Fruit fly (Drosophila melanogaster) whole organism, embryonic: ENCODE measurements around the gene Ctl1.

Source experiments
- Atf6 ChIP-seq: fragments of 200-800 bp; sonication (Bioruptor generic); IDR thresholded peaks from 2 replicates; pipeline ENCODE4 v1.3.6; 2022; ENCODE audit warnings: missing biosample characterization, missing genetic modification characterization
- Bgb ChIP-seq: fragments of 200-800 bp; sonication (Bioruptor generic); IDR thresholded peaks from 2 replicates; pipeline ENCODE4 v1.3.6; 2022; ENCODE audit warnings: missing biosample characterization, missing genetic modification characterization; ENCODE audit not compliant: partially characterized antibody
- Blimp-1 ChIP-seq: fragments of 200-800 bp; sonication (Bioruptor generic); optimal IDR thresholded peaks from 3 replicates; lab custom pipeline; 2018; ENCODE audit warnings: missing biosample characterization, missing genetic modification characterization, mild to moderate bottlenecking, moderate library complexity, missing genetic modification reagents
- CG10462 ChIP-seq: fragments of 200-800 bp; sonication (Bioruptor generic); optimal IDR thresholded peaks from 2 replicates; lab custom pipeline; 2016; ENCODE audit warnings: missing biosample characterization, missing genetic modification characterization
- CG11504 ChIP-seq: fragments of 200-800 bp; sonication (Bioruptor generic); optimal IDR thresholded peaks from 3 replicates; lab custom pipeline; 2019; ENCODE audit warnings: missing biosample characterization, mild to moderate bottlenecking, missing genetic modification characterization, moderate library complexity
- CG11560 ChIP-seq: fragments of 200-800 bp; sonication (Bioruptor generic); IDR thresholded peaks from 3 replicates; pipeline ENCODE4 v1.3.6; 2022; ENCODE audit warnings: missing biosample characterization, missing genetic modification characterization
- CG12299 ChIP-seq: fragments of 200-800 bp; sonication (Bioruptor generic); optimal IDR thresholded peaks from 2 replicates; lab custom pipeline; 2018; ENCODE audit warnings: missing biosample characterization, mild to moderate bottlenecking, missing genetic modification characterization
- CG1529 ChIP-seq: fragments of 200-800 bp; sonication (Bioruptor generic); optimal IDR thresholded peaks from 3 replicates; lab custom pipeline; 2018; ENCODE audit warnings: missing biosample characterization, missing genetic modification characterization
- CG2199 ChIP-seq: fragments of 200-800 bp; sonication (Bioruptor generic); IDR thresholded peaks from 3 replicates; pipeline ENCODE4 v1.3.6; 2022; ENCODE audit warnings: missing biosample characterization, missing genetic modification characterization
- CG3163 ChIP-seq: fragments of 200-800 bp; sonication (Bioruptor generic); optimal IDR thresholded peaks from 3 replicates; lab custom pipeline; 2016; ENCODE audit warnings: missing biosample characterization, missing genetic modification characterization
- CG32532 ChIP-seq: fragments of 200-800 bp; sonication (Bioruptor generic); IDR thresholded peaks from 2 replicates; pipeline ENCODE4 v1.3.6; 2022; ENCODE audit warnings: missing biosample characterization, missing genetic modification characterization
- CG4360 ChIP-seq: fragments of 200-800 bp; sonication (Bioruptor generic); IDR thresholded peaks from 2 replicates; pipeline ENCODE4 v1.3.6; 2022; ENCODE audit warnings: missing biosample characterization, missing genetic modification characterization
- CG4730 ChIP-seq: fragments of 200-800 bp; sonication (Bioruptor generic); IDR thresholded peaks from 2 replicates; pipeline ENCODE4 v1.3.6; 2022; ENCODE audit warnings: missing biosample characterization, missing genetic modification characterization
- CG4820 ChIP-seq: fragments of 200-800 bp; sonication (Bioruptor generic); optimal IDR thresholded peaks from 3 replicates; lab custom pipeline; 2016; ENCODE audit warnings: missing biosample characterization, missing genetic modification characterization
- CG6272 ChIP-seq: fragments of 200-800 bp; sonication (Bioruptor generic); IDR thresholded peaks from 2 replicates; pipeline ENCODE4 v1.3.6; 2022; ENCODE audit warnings: missing biosample characterization, missing genetic modification characterization
- CG8944 ChIP-seq: fragments of 200-800 bp; sonication (Bioruptor generic); optimal IDR thresholded peaks from 3 replicates; lab custom pipeline; 2016; ENCODE audit warnings: missing biosample characterization, missing genetic modification characterization
- CG9932 ChIP-seq: fragments of 200-800 bp; sonication (Bioruptor generic); IDR thresholded peaks from 2 replicates; pipeline ENCODE4 v1.3.6; 2022; ENCODE audit warnings: missing biosample characterization, missing genetic modification characterization
- CHES-1-like ChIP-seq: fragments of 200-800 bp; sonication (Bioruptor generic); optimal IDR thresholded peaks from 2 replicates; lab custom pipeline; 2016; ENCODE audit warnings: missing biosample characterization, missing genetic modification characterization
- CTCF ChIP-seq: fragments of 200-800 bp; sonication (Bioruptor generic); optimal IDR thresholded peaks from 2 replicates; lab custom pipeline; 2017; ENCODE audit warnings: missing biosample characterization, mild to moderate bottlenecking, missing genetic modification characterization, moderate library complexity
- CkIIα-i1 ChIP-seq: fragments of 200-800 bp; sonication (Bioruptor generic); IDR thresholded peaks from 2 replicates; pipeline ENCODE4 v1.3.6; 2022; ENCODE audit warnings: missing biosample characterization, missing genetic modification characterization
- Dll ChIP-seq: fragments of 200-800 bp; sonication (Bioruptor generic); IDR thresholded peaks from 4 replicates; pipeline ENCODE4 v1.3.6; 2022; ENCODE audit warnings: missing biosample characterization, missing genetic modification characterization; ENCODE audit not compliant: partially characterized antibody
- Ets65A ChIP-seq: fragments of 200-800 bp; sonication (Bioruptor generic); peaks from one replicate; lab custom pipeline; 2016; ENCODE audit warnings: missing biosample characterization, missing genetic modification characterization
- HmgD ChIP-seq: fragments of 200-800 bp; sonication (Bioruptor generic); optimal IDR thresholded peaks from 3 replicates; lab custom pipeline; 2016; ENCODE audit warnings: missing biosample characterization, missing genetic modification characterization
- Hr39 ChIP-seq: fragments of >200 bp; optimal IDR thresholded peaks from 2 replicates; lab custom pipeline; 2017
- NC2α ChIP-seq: fragments of 200-800 bp; sonication (Bioruptor generic); optimal IDR thresholded peaks from 2 replicates; lab custom pipeline; 2016; ENCODE audit warnings: missing biosample characterization, missing genetic modification characterization
- Opbp ChIP-seq: fragments of 200-800 bp; sonication (Bioruptor generic); IDR thresholded peaks from 3 replicates; pipeline ENCODE4 v1.3.6; 2022; ENCODE audit warnings: missing biosample characterization, missing genetic modification characterization; ENCODE audit not compliant: partially characterized antibody
- Rx ChIP-seq: fragments of 200-800 bp; sonication (Bioruptor generic); IDR thresholded peaks from 2 replicates; pipeline ENCODE4 v1.3.6; 2022; ENCODE audit warnings: missing biosample characterization, missing genetic modification characterization
- Sry-δ ChIP-seq: fragments of 200-800 bp; sonication (Bioruptor generic); optimal IDR thresholded peaks from 2 replicates; lab custom pipeline; 2016; ENCODE audit warnings: missing biosample characterization, missing genetic modification characterization
- bbx ChIP-seq: fragments of 200-800 bp; sonication (Bioruptor generic); IDR thresholded peaks from 2 replicates; pipeline ENCODE4 v1.3.6; 2022; ENCODE audit warnings: missing biosample characterization, missing genetic modification characterization; ENCODE audit not compliant: partially characterized antibody
- br ChIP-seq: fragments of >200 bp; optimal IDR thresholded peaks from 2 replicates; lab custom pipeline; 2017
- cad ChIP-seq: fragments of >200 bp; optimal IDR thresholded peaks from 2 replicates; lab custom pipeline; 2017; ENCODE audit warnings: missing biosample characterization, missing genetic modification characterization
- dm ChIP-seq: fragments of 200-800 bp; sonication (Bioruptor generic); optimal IDR thresholded peaks from 3 replicates; lab custom pipeline; 2016; ENCODE audit warnings: missing biosample characterization, missing genetic modification characterization
- exex ChIP-seq: fragments of 200-800 bp; sonication (Bioruptor generic); optimal IDR thresholded peaks from 4 replicates; lab custom pipeline; 2018; ENCODE audit warnings: missing biosample characterization, mild to moderate bottlenecking, missing genetic modification characterization, moderate library complexity
- eyg ChIP-seq: fragments of 200-800 bp; sonication (Bioruptor generic); optimal IDR thresholded peaks from 3 replicates; lab custom pipeline; 2016; ENCODE audit warnings: missing biosample characterization, missing genetic modification characterization
- grn ChIP-seq: fragments of 200-800 bp; sonication (Bioruptor generic); optimal IDR thresholded peaks from 3 replicates; lab custom pipeline; 2017; ENCODE audit warnings: missing biosample characterization, missing genetic modification characterization
- kni ChIP-seq: fragments of 200-800 bp; sonication (Bioruptor generic); optimal IDR thresholded peaks from 3 replicates; lab custom pipeline; 2017; ENCODE audit warnings: mild to moderate bottlenecking, missing biosample characterization, missing genetic modification reagents, missing genetic modification characterization
- lbe ChIP-seq: fragments of 200-800 bp; sonication (Bioruptor generic); optimal IDR thresholded peaks from 2 replicates; lab custom pipeline; 2016; ENCODE audit warnings: missing biosample characterization, mild to moderate bottlenecking, missing genetic modification characterization
- oc ChIP-seq: fragments of 200-800 bp; sonication (Bioruptor generic); optimal IDR thresholded peaks from 2 replicates; lab custom pipeline; 2018; ENCODE audit warnings: missing biosample characterization, mild to moderate bottlenecking, missing genetic modification characterization, moderate library complexity
- pb ChIP-seq: fragments of 200-800 bp; sonication (Bioruptor generic); optimal IDR thresholded peaks from 3 replicates; lab custom pipeline; 2016; ENCODE audit warnings: missing biosample characterization, missing genetic modification characterization
- pho ChIP-seq: fragments of 200-800 bp; sonication (Bioruptor generic); optimal IDR thresholded peaks from 2 replicates; lab custom pipeline; 2016; ENCODE audit warnings: missing biosample characterization, missing genetic modification characterization
- pzg ChIP-seq: fragments of 200-800 bp; sonication (Bioruptor generic); optimal IDR thresholded peaks from 3 replicates; lab custom pipeline; 2018; ENCODE audit warnings: missing biosample characterization, mild to moderate bottlenecking, missing genetic modification characterization, moderate library complexity
- scrt ChIP-seq: fragments of 200-800 bp; sonication (Bioruptor generic); optimal IDR thresholded peaks from 2 replicates; lab custom pipeline; 2018; ENCODE audit warnings: missing biosample characterization, mild to moderate bottlenecking, missing genetic modification characterization, moderate library complexity
- sens-2 ChIP-seq: fragments of 200-800 bp; sonication (Bioruptor generic); IDR thresholded peaks from 2 replicates; pipeline ENCODE4 v1.3.6; 2022; ENCODE audit warnings: missing biosample characterization, missing genetic modification characterization
- slou ChIP-seq: fragments of 200-800 bp; sonication (Bioruptor generic); optimal IDR thresholded peaks from 3 replicates; lab custom pipeline; 2016; ENCODE audit warnings: missing biosample characterization, missing genetic modification characterization
- trh ChIP-seq: fragments of 200-800 bp; sonication (Bioruptor generic); optimal IDR thresholded peaks from 2 replicates; lab custom pipeline; 2016; ENCODE audit warnings: missing biosample characterization, missing genetic modification characterization
- tup ChIP-seq: fragments of 200-800 bp; sonication (Bioruptor generic); optimal IDR thresholded peaks from 2 replicates; lab custom pipeline; 2016; ENCODE audit warnings: missing biosample characterization, mild to moderate bottlenecking, missing genetic modification characterization, moderate library complexity
- tx ChIP-seq: fragments of 200-800 bp; sonication (Bioruptor generic); optimal IDR thresholded peaks from 2 replicates; lab custom pipeline; 2016; ENCODE audit warnings: missing biosample characterization, missing genetic modification characterization
- vvl ChIP-seq: fragments of 200-800 bp; sonication (Bioruptor generic); IDR thresholded peaks from 2 replicates; pipeline ENCODE4 v1.3.6; 2022; ENCODE audit warnings: missing biosample characterization, missing genetic modification characterization
- zen ChIP-seq: fragments of 200-800 bp; sonication (Bioruptor generic); optimal IDR thresholded peaks from 3 replicates; lab custom pipeline; 2018; ENCODE audit warnings: missing biosample characterization, mild to moderate bottlenecking, missing genetic modification characterization, moderate library complexity
- zen2 ChIP-seq: fragments of 200-800 bp; sonication (Bioruptor generic); IDR thresholded peaks from 3 replicates; pipeline ENCODE4 v1.3.6; 2022; ENCODE audit warnings: missing biosample characterization, missing genetic modification characterization; ENCODE audit not compliant: partially characterized antibody

The Ctl1 gene

DNA sequence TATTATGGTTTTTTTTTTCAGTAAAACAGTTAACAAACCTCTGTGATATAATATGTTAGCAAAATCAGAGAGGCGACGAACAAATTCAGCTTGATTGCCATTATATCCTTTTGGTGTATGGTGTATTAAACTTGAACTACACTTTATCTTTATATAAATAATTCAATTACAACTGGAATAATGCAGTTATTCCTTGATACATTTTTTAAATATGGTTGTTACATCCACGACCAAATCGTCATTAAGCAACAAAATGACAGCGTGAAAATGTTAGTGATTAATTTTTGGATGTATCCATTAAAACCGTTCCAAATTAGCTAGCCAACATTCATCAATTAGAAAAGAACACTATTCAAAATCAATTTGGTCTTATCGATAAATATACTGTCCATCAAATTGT is 10.4 kb upstream of the Ctl1 start, which contains the start of gene CG33764:
TSS of gene CG33764 (minus strand) at position 101 of the 400 bp plus-strand sequence.
- TF ChIP-seq Atf6 (GFP tag; lab: Robert Waterston, UW) (no peak), eyg (GFP tag; lab: Kevin White, UChicago) (no peak), bbx (GFP tag; lab: Robert Waterston, UW) (no peak), CG11504 (tag; lab: Kevin White, UChicago) (no peak), Dll (GFP tag; lab: Robert Waterston, UW) (no peak), CG11560 (tag; lab: Robert Waterston, UW) (no peak), CTCF (GFP tag; lab: Kevin White, UChicago) (no peak), Ets65A (GFP tag; lab: Kevin White, UChicago) (no peak), exex (tag; lab: Kevin White, UChicago) (no peak), zen (tag; lab: Kevin White, UChicago) (no peak), zen2 (no peak)

- TF ChIP-seq CG1529 (GFP tag; lab: Kevin White, UChicago) (no peak), oc (peak; percentile 69), sens-2 (GFP tag; lab: Robert Waterston, UW) (no peak), grn (GFP tag; lab: Kevin White, UChicago) (peak; percentile 22), kni (GFP tag; lab: Kevin White, UChicago) (peak; percentile 31), Blimp-1 (GFP tag; lab: Kevin White, UChicago) (peak; percentile 98)
- TF ChIP-seq, all 482 proteins: peak for 4
These were observed 8.6 kb upstream of the Ctl1 start for dm6 chr3L:4269208-4269607.

DNA sequence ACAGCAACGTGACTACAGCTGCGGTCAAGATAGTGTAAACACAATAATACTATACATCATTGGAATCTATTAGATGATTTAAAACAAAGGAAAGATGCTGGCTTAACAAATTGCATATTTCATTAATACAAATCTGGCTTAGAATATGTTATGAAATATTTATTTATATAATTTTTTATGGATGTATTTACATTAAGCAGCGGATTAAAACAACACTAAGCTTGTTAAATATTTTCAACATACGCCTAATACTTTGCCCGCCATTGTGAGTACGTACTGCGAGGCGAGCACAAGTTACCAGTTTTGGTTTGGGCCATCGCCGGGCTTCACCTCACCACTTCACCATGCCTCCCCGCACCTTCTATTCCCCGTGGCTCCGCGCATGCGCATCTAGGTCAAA is 7.8 kb upstream of the Ctl1 start:
- TF ChIP-seq tup = no peak
- TF ChIP-seq pho = no peak
- TF ChIP-seq Sry-δ (GFP tag; lab: Kevin White, UChicago) = no peak
- peak; percentile 63 for TF ChIP-seq kni (GFP tag; lab: Kevin White, UChicago)
- no peak for TF ChIP-seq Bgb (GFP tag; lab: Robert Waterston, UW)
- TF ChIP-seq slou = no peak
- no peak; the same call in 1 of the 2 replicates for TF ChIP-seq CG9932
- no peak for TF ChIP-seq CG10462 (GFP tag; lab: Kevin White, UChicago)
- TF ChIP-seq Opbp (GFP tag; lab: Robert Waterston, UW) = no peak
- TF ChIP-seq CG32532 = peak; percentile 43; the same call in 1 of the 2 replicates
- no peak for TF ChIP-seq tx (GFP tag; lab: Kevin White, UChicago)
- TF ChIP-seq CkIIα-i1 = no peak
- no peak for TF ChIP-seq CG8944 (GFP tag; lab: Kevin White, UChicago)
- TF ChIP-seq Rx (GFP tag; lab: Robert Waterston, UW) = 0 out of 2 replicates have a peak, but pooled peaks have one; percentile 23
- TF ChIP-seq Hr39 (lab: Kevin White, UChicago) = no peak
- TF ChIP-seq CG4820 (GFP tag; lab: Kevin White, UChicago) = peak; percentile 11
- no peak for TF ChIP-seq cad (GFP tag; lab: Kevin White, UChicago)
- no peak for TF ChIP-seq CG4360 (GFP tag; lab: Robert Waterston, UW)
- no peak for TF ChIP-seq trh
- no peak for TF ChIP-seq HmgD (GFP tag; lab: Kevin White, UChicago)
- 0 out of 3 replicates have a peak, but pooled peaks have one; percentile 40 for TF ChIP-seq CG2199 (GFP tag; lab: Robert Waterston, UW)
- TF ChIP-seq dm (GFP tag; lab: Kevin White, UChicago) = no peak
- no peak for TF ChIP-seq br
- peak; percentile 58 for TF ChIP-seq scrt (GFP tag; lab: Kevin White, UChicago)
- no peak for TF ChIP-seq NC2α (GFP tag; lab: Kevin White, UChicago)
- TF ChIP-seq pzg = no peak
- no peak for TF ChIP-seq pb
- peak; percentile 63 for TF ChIP-seq CG12299 (tag; lab: Kevin White, UChicago)
- peak; percentile 56; the same call in 1 of the 2 replicates for TF ChIP-seq vvl (GFP tag; lab: Robert Waterston, UW)
- no peak for TF ChIP-seq CHES-1-like (GFP tag; lab: Kevin White, UChicago)
- peak; percentile 74 for TF ChIP-seq Blimp-1 (GFP tag; lab: Kevin White, UChicago)
- TF ChIP-seq CG3163 (GFP tag; lab: Kevin White, UChicago) = no peak
- TF ChIP-seq lbe (GFP tag; lab: Kevin White, UChicago) = peak; percentile 75
- no peak for TF ChIP-seq CG6272 (GFP tag; lab: Robert Waterston, UW)
- peak; percentile 30; the same call in 1 of the 2 replicates for TF ChIP-seq CG4730 (GFP tag; lab: Robert Waterston, UW)
